Fruit fly (Drosophila melanogaster) whole organism, embryonic: ENCODE results near the gene bab2.
A peak's percentile ranks its signal among the peaks of the same experiment; 100 is the strongest.

Source experiments
- Atf3 ChIP-seq: fragments of 200-800 bp; sonication (Bioruptor generic); optimal IDR thresholded peaks from 3 replicates; lab custom pipeline; 2016; ENCODE audit warnings: missing biosample characterization, missing genetic modification characterization
- CG1024 ChIP-seq: fragments of 200-800 bp; sonication (Bioruptor generic); IDR thresholded peaks from 2 replicates; pipeline ENCODE4 v1.3.6; 2022; ENCODE audit warnings: missing biosample characterization, missing genetic modification characterization
- CG10321 ChIP-seq: fragments of 200-800 bp; sonication (Bioruptor generic); IDR thresholded peaks from 2 replicates; pipeline ENCODE4 v1.3.6; 2022; ENCODE audit warnings: missing biosample characterization, missing genetic modification characterization
- CG10366 ChIP-seq: fragments of 200-800 bp; sonication (Bioruptor generic); IDR thresholded peaks from 2 replicates; pipeline ENCODE4 v1.3.6; 2022; ENCODE audit warnings: missing biosample characterization, missing genetic modification characterization
- CG10462 ChIP-seq: fragments of 200-800 bp; sonication (Bioruptor generic); optimal IDR thresholded peaks from 2 replicates; lab custom pipeline; 2016; ENCODE audit warnings: missing biosample characterization, missing genetic modification characterization
- CG1233 ChIP-seq: fragments of 200-800 bp; sonication (Bioruptor generic); optimal IDR thresholded peaks from 4 replicates; lab custom pipeline; 2018; ENCODE audit warnings: missing biosample characterization, mild to moderate bottlenecking, missing genetic modification characterization
- CG15696 ChIP-seq: fragments of 200-800 bp; sonication (Bioruptor generic); optimal IDR thresholded peaks from 2 replicates; lab custom pipeline; 2019; ENCODE audit warnings: missing biosample characterization, mild to moderate bottlenecking, missing genetic modification characterization, moderate library complexity
- CG16779 ChIP-seq: fragments of 200-800 bp; sonication (Bioruptor generic); IDR thresholded peaks from 2 replicates; pipeline ENCODE4 v1.3.6; 2022; ENCODE audit warnings: missing biosample characterization, missing genetic modification characterization
- CG17612 ChIP-seq: fragments of 200-800 bp; sonication (Bioruptor generic); IDR thresholded peaks from 2 replicates; pipeline ENCODE4 v1.3.6; 2022; ENCODE audit warnings: missing biosample characterization, missing genetic modification characterization
- CG1792 ChIP-seq: fragments of 200-800 bp; sonication (Bioruptor generic); optimal IDR thresholded peaks from 2 replicates; lab custom pipeline; 2016; ENCODE audit warnings: missing biosample characterization, missing genetic modification characterization
- CG2120 ChIP-seq: fragments of 200-800 bp; sonication (Bioruptor generic); optimal IDR thresholded peaks from 3 replicates; lab custom pipeline; 2016; ENCODE audit warnings: missing biosample characterization, missing genetic modification characterization
- CG32772 ChIP-seq: fragments of 200-800 bp; sonication (Bioruptor generic); IDR thresholded peaks from 2 replicates; pipeline ENCODE4 v1.3.6; 2022; ENCODE audit warnings: missing biosample characterization, missing genetic modification characterization
- CG42726 ChIP-seq: fragments of 200-800 bp; sonication (Bioruptor generic); IDR thresholded peaks from 2 replicates; pipeline ENCODE4 v1.3.6; 2022; ENCODE audit warnings: missing biosample characterization, missing genetic modification characterization; ENCODE audit not compliant: partially characterized antibody
- CG4360 ChIP-seq: fragments of 200-800 bp; sonication (Bioruptor generic); IDR thresholded peaks from 2 replicates; pipeline ENCODE4 v1.3.6; 2022; ENCODE audit warnings: missing biosample characterization, missing genetic modification characterization
- CG5953 ChIP-seq: fragments of 200-800 bp; sonication (Bioruptor generic); IDR thresholded peaks from 2 replicates; pipeline ENCODE4 v1.3.6; 2022; ENCODE audit warnings: missing biosample characterization, missing genetic modification characterization
- CG6175 ChIP-seq: fragments of 200-800 bp; sonication (Bioruptor generic); IDR thresholded peaks from 3 replicates; pipeline ENCODE4 v1.3.6; 2022; ENCODE audit warnings: missing biosample characterization, missing genetic modification characterization
- CG9727 ChIP-seq: fragments of 200-800 bp; sonication (Bioruptor generic); optimal IDR thresholded peaks from 3 replicates; lab custom pipeline; 2017; ENCODE audit warnings: missing biosample characterization, mild to moderate bottlenecking, missing genetic modification characterization
- D19A ChIP-seq: fragments of 200-800 bp; optimal IDR thresholded peaks from 3 replicates; lab custom pipeline; 2019; ENCODE audit warnings: missing biosample characterization, mild to moderate bottlenecking, missing genetic modification characterization, moderate library complexity
- Dbx ChIP-seq: fragments of 200-800 bp; sonication (Bioruptor generic); IDR thresholded peaks from 3 replicates; pipeline ENCODE4 v1.3.6; 2022; ENCODE audit warnings: missing biosample characterization, missing genetic modification characterization
- Ets65A ChIP-seq: fragments of 200-800 bp; sonication (Bioruptor generic); peaks from one replicate; lab custom pipeline; 2016; ENCODE audit warnings: missing biosample characterization, missing genetic modification characterization
- GATAe ChIP-seq: fragments of 200-800 bp; sonication (Bioruptor generic); conservative IDR thresholded peaks from 2 replicates; pipeline ENCODE4 v1.3.6; 2022; ENCODE audit warnings: missing biosample characterization, missing genetic modification characterization
- Mad ChIP-seq: fragments of 200-800 bp; sonication (Bioruptor generic); optimal IDR thresholded peaks from 2 replicates; lab custom pipeline; 2016; ENCODE audit warnings: missing biosample characterization, missing genetic modification characterization
- NfI ChIP-seq: fragments of 200-800 bp; sonication (Bioruptor generic); optimal IDR thresholded peaks from 3 replicates; lab custom pipeline; 2018; ENCODE audit warnings: missing biosample characterization, mild to moderate bottlenecking, missing genetic modification characterization, moderate library complexity
- Pdp1 ChIP-seq, 2 experiments: fragments of 200-800 bp; sonication (Bioruptor generic); optimal IDR thresholded peaks; 3 replicates each; lab custom pipeline; 2016; ENCODE audit warnings: missing biosample characterization in 2 of 2, missing genetic modification characterization in 2 of 2, mild to moderate bottlenecking in 1 of 2, moderate library complexity in 1 of 2
- Sin3A ChIP-seq: fragments of >200 bp; optimal IDR thresholded peaks from 2 replicates; lab custom pipeline; 2018
- Sry-β ChIP-seq: fragments of 200-800 bp; sonication (Bioruptor generic); optimal IDR thresholded peaks from 2 replicates; lab custom pipeline; 2018; ENCODE audit warnings: missing biosample characterization, mild to moderate bottlenecking, missing genetic modification characterization, moderate library complexity
- TFAM ChIP-seq: fragments of 200-800 bp; sonication (Bioruptor generic); optimal IDR thresholded peaks from 2 replicates; lab custom pipeline; 2017; ENCODE audit warnings: missing biosample characterization, missing genetic modification characterization, inconsistent platforms
- Usf ChIP-seq: fragments of 200-800 bp; sonication (Bioruptor generic); optimal IDR thresholded peaks from 2 replicates; lab custom pipeline; 2017; ENCODE audit warnings: missing genotype, missing biosample characterization, missing genetic modification characterization
- abd-A ChIP-seq: fragments of 200-800 bp; sonication (Bioruptor generic); optimal IDR thresholded peaks from 3 replicates; lab custom pipeline; 2019; ENCODE audit warnings: missing biosample characterization, mild to moderate bottlenecking, missing genetic modification characterization, moderate library complexity
- amos ChIP-seq: fragments of 200-800 bp; sonication (Bioruptor generic); IDR thresholded peaks from 2 replicates; pipeline ENCODE4 v1.3.6; 2022; ENCODE audit warnings: missing biosample characterization, missing genetic modification characterization; ENCODE audit not compliant: partially characterized antibody
- chinmo ChIP-seq: fragments of 200-800 bp; sonication (Bioruptor generic); IDR thresholded peaks from 4 replicates; pipeline ENCODE4 v1.3.6; 2022; ENCODE audit warnings: missing biosample characterization, missing genetic modification characterization; ENCODE audit not compliant: partially characterized antibody
- ci ChIP-seq: fragments of 200-800 bp; sonication (Bioruptor generic); IDR thresholded peaks from 3 replicates; pipeline ENCODE4 v1.3.6; 2022; ENCODE audit warnings: missing biosample characterization, missing genetic modification characterization
- dimm ChIP-seq: fragments of 200-800 bp; sonication (Bioruptor generic); IDR thresholded peaks from 2 replicates; pipeline ENCODE4 v1.3.6; 2022; ENCODE audit warnings: missing biosample characterization, missing genetic modification characterization
- dmrt11E ChIP-seq: fragments of 200-800 bp; sonication (Bioruptor generic); optimal IDR thresholded peaks from 3 replicates; lab custom pipeline; 2018; ENCODE audit warnings: missing biosample characterization, mild to moderate bottlenecking, missing genetic modification characterization, moderate library complexity
- fd64A ChIP-seq: fragments of 200-800 bp; sonication (Bioruptor generic); optimal IDR thresholded peaks from 3 replicates; lab custom pipeline; 2018; ENCODE audit warnings: missing biosample characterization, mild to moderate bottlenecking, missing genetic modification characterization
- gfzf ChIP-seq: fragments of 200-800 bp; sonication (Bioruptor generic); optimal IDR thresholded peaks from 2 replicates; lab custom pipeline; 2016; ENCODE audit warnings: missing biosample characterization, mild to moderate bottlenecking, missing genetic modification characterization, moderate library complexity
- grau ChIP-seq: fragments of 200-800 bp; optimal IDR thresholded peaks from 3 replicates; lab custom pipeline; 2019; ENCODE audit warnings: missing biosample characterization, mild to moderate bottlenecking, missing genetic modification characterization, moderate library complexity
- klu ChIP-seq: fragments of 200-800 bp; sonication (Bioruptor generic); IDR thresholded peaks from 2 replicates; pipeline ENCODE4 v1.3.6; 2022; ENCODE audit warnings: missing biosample characterization, missing genetic modification characterization
- lab ChIP-seq: fragments of 200-800 bp; sonication (Bioruptor generic); optimal IDR thresholded peaks from 3 replicates; lab custom pipeline; 2017; ENCODE audit warnings: missing biosample characterization, missing genetic modification characterization, mild to moderate bottlenecking, moderate library complexity, missing genetic modification reagents
- lbe ChIP-seq: fragments of 200-800 bp; sonication (Bioruptor generic); optimal IDR thresholded peaks from 2 replicates; lab custom pipeline; 2016; ENCODE audit warnings: missing biosample characterization, mild to moderate bottlenecking, missing genetic modification characterization
- lola ChIP-seq, 3 experiments: fragments of >200 bp in 2 of 3; fragments of 200-800 bp in 1 of 3; sonication (Bioruptor generic) in 1 of 3; optimal IDR thresholded peaks; 2 replicates each; lab custom pipeline; 2017 to 2019; ENCODE audit warnings: missing biosample characterization in 3 of 3, missing genetic modification characterization in 3 of 3, mild to moderate bottlenecking in 1 of 3, moderate library complexity in 1 of 3
- mirr ChIP-seq: fragments of 200-800 bp; sonication (Bioruptor generic); optimal IDR thresholded peaks from 3 replicates; lab custom pipeline; 2018; ENCODE audit warnings: missing biosample characterization, mild to moderate bottlenecking, missing genetic modification characterization
- odd ChIP-seq: fragments of 200-800 bp; sonication (Bioruptor generic); optimal IDR thresholded peaks from 2 replicates; lab custom pipeline; 2017; ENCODE audit warnings: missing biosample characterization, mild to moderate bottlenecking, missing genetic modification characterization
- onecut ChIP-seq: fragments of 200-800 bp; sonication (Bioruptor generic); IDR thresholded peaks from 2 replicates; pipeline ENCODE4 v1.3.6; 2022; ENCODE audit warnings: missing biosample characterization, missing genetic modification characterization
- org-1 ChIP-seq: fragments of 200-800 bp; sonication (Bioruptor generic); optimal IDR thresholded peaks from 2 replicates; lab custom pipeline; 2017; ENCODE audit warnings: missing biosample characterization, missing genetic modification characterization
- peb ChIP-seq: fragments of 200-800 bp; sonication (Bioruptor generic); IDR thresholded peaks from 2 replicates; pipeline ENCODE4 v1.3.6; 2022; ENCODE audit warnings: missing biosample characterization, missing genetic modification characterization
- pum ChIP-seq: fragments of 200-800 bp; sonication (Bioruptor generic); optimal IDR thresholded peaks from 2 replicates; lab custom pipeline; 2016; ENCODE audit warnings: missing biosample characterization, missing genetic modification characterization
- ranshi ChIP-seq: fragments of 200-800 bp; sonication (Bioruptor generic); IDR thresholded peaks from 2 replicates; pipeline ENCODE4 v1.3.6; 2022; ENCODE audit warnings: missing biosample characterization, missing genetic modification characterization
- row ChIP-seq: fragments of 200-800 bp; sonication (Bioruptor generic); IDR thresholded peaks from 3 replicates; pipeline ENCODE4 v1.3.6; 2022; ENCODE audit warnings: missing biosample characterization, missing genetic modification characterization
- tio ChIP-seq: fragments of 200-800 bp; sonication (Bioruptor generic); optimal IDR thresholded peaks from 2 replicates; lab custom pipeline; 2017; ENCODE audit warnings: missing biosample characterization, missing genetic modification characterization, inconsistent platforms
- tna ChIP-seq: fragments of 200-800 bp; sonication (Bioruptor generic); IDR thresholded peaks from 2 replicates; pipeline ENCODE4 v1.3.6; 2022; ENCODE audit warnings: missing biosample characterization, missing genetic modification characterization; ENCODE audit not compliant: partially characterized antibody
- z ChIP-seq: fragments of 200-800 bp; sonication (Bioruptor generic); IDR thresholded peaks from 3 replicates; pipeline ENCODE4 v1.3.6; 2022; ENCODE audit warnings: missing biosample characterization, missing genetic modification characterization

Gene bab2

dm6 chr3L:1139376-1139775 is 37.7 kb downstream of the bab2 start (continued):
- TF ChIP-seq z = no peak
- no peak for TF ChIP-seq abd-A (tag; lab: Kevin White, UChicago)
- TF ChIP-seq grau = peak; percentile 10
- TF ChIP-seq onecut (GFP tag; lab: Robert Waterston, UW) = no peak
- TF ChIP-seq tna (GFP tag; lab: Robert Waterston, UW) = no peak
- no peak for TF ChIP-seq CG4360 (GFP tag; lab: Robert Waterston, UW)
- TF ChIP-seq TFAM = no peak
- TF ChIP-seq lbe (GFP tag; lab: Kevin White, UChicago) = no peak
- TF ChIP-seq NfI = no peak
- peak; percentile 46; the same call in 1 of the 2 replicates for TF ChIP-seq CG32772
- peak; percentile 78; the same call in 2 of the 3 replicates for TF ChIP-seq Dbx (GFP tag; lab: Robert Waterston, UW)
- no peak for TF ChIP-seq D19A
- TF ChIP-seq Atf3 (GFP tag; lab: Kevin White, UChicago) = no peak
- TF ChIP-seq mirr (GFP tag; lab: Kevin White, UChicago) = no peak
- TF ChIP-seq Ets65A (GFP tag; lab: Kevin White, UChicago) = peak; percentile 96
- TF ChIP-seq CG16779 (GFP tag; lab: Robert Waterston, UW) = no peak
- TF ChIP-seq CG15696 (tag; lab: Kevin White, UChicago) = no peak
- no peak for TF ChIP-seq org-1 (GFP tag; lab: Kevin White, UChicago)
- no peak for TF ChIP-seq Pdp1 (GFP tag; optimal IDR thresholded peaks at IDR 0.05; lab: Kevin White, UChicago)
- TF ChIP-seq dimm (GFP tag; lab: Robert Waterston, UW) = no peak
- TF ChIP-seq peb = no peak
- TF ChIP-seq CG1024 (GFP tag; lab: Robert Waterston, UW) = peak; percentile 44; the same call in 1 of the 2 replicates
- no peak for TF ChIP-seq gfzf
- TF ChIP-seq klu = no peak
- TF ChIP-seq CG1792 (GFP tag; lab: Kevin White, UChicago) = no peak
- TF ChIP-seq ci (GFP tag; lab: Robert Waterston, UW) = no peak
- no peak for TF ChIP-seq CG42726
- peak; percentile 67 for TF ChIP-seq row (GFP tag; lab: Robert Waterston, UW)
- no peak for TF ChIP-seq CG10462
- no peak for TF ChIP-seq Sin3A (lab: Kevin White, UChicago)
- TF ChIP-seq dmrt11E (tag; lab: Kevin White, UChicago) = no peak
- no peak for TF ChIP-seq Sry-β
- TF ChIP-seq CG10321 (GFP tag; lab: Robert Waterston, UW) = no peak
- no peak for TF ChIP-seq chinmo
- TF ChIP-seq amos (GFP tag; lab: Robert Waterston, UW) = no peak
- TF ChIP-seq CG1233 (GFP tag; lab: Kevin White, UChicago) = peak; percentile 24
- TF ChIP-seq lab (GFP tag; lab: Kevin White, UChicago) = peak; percentile 86
- no peak for TF ChIP-seq CG17612 (GFP tag; lab: Robert Waterston, UW)
- no peak for TF ChIP-seq CG10366 (GFP tag; lab: Robert Waterston, UW)
- TF ChIP-seq CG9727 (GFP tag; lab: Kevin White, UChicago) = peak; percentile 58
- TF ChIP-seq Mad (GFP tag; lab: Kevin White, UChicago) = no peak
- TF ChIP-seq GATAe (GFP tag; lab: Robert Waterston, UW) = no peak; the same call in 1 of the 2 replicates
- TF ChIP-seq CG2120 (GFP tag; lab: Kevin White, UChicago) = peak; percentile 59
- TF ChIP-seq pum (GFP tag; lab: Kevin White, UChicago) = no peak
- 0 out of 3 replicates have a peak, but pooled peaks have one; percentile 32 for TF ChIP-seq CG6175 (GFP tag; lab: Robert Waterston, UW)
- TF ChIP-seq Usf (GFP tag; lab: Kevin White, UChicago) = no peak
- TF ChIP-seq CG5953 (GFP tag; lab: Robert Waterston, UW) = no peak
- TF ChIP-seq odd (GFP tag; lab: Kevin White, UChicago) = no peak
- TF ChIP-seq fd64A (GFP tag; lab: Kevin White, UChicago) = no peak
- TF ChIP-seq ranshi (GFP tag; lab: Robert Waterston, UW) = peak; percentile 59; the same call in 1 of the 2 replicates
- no peak for TF ChIP-seq lola (GFP tag; optimal IDR thresholded peaks at IDR 0.05; lab: Kevin White, UChicago)
- TF ChIP-seq tio (GFP tag; lab: Kevin White, UChicago) = no peak
